Fruit fly (Drosophila melanogaster): Measurements from ENCODE around the gene CG15822.

Gene CG15822

DNA sequence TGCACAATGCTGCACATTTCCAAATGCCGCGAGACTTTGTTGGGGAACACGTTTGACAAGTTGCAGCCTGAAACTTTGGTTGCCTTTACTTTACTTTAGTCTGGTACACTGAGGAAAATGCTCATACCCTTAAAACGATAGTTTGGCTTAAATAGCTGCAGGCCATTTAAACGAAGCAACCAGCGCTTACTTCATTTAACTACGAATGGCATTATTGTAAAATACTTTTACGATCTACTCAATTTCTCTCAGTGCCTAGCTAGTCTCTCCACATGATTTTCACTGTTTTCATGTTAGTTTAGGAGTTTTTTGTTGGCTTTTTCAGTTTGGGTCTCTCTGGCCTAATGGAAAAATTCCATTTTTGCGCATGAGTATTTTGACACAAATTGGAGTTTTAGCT lies 1.6 kb downstream of the CG15822 start (continued):
- TF ChIP-seq CG5180 (GFP tag; optimal IDR thresholded peaks at IDR 0.05) (peak; percentile 81), Atf-2 (GFP tag; optimal IDR thresholded peaks at IDR 0.05) (peak; percentile 30), ac (GFP tag; optimal IDR thresholded peaks at IDR 0.05) (no peak), gro (GFP tag; optimal IDR thresholded peaks at IDR 0.05) (peak; percentile 20), sob (GFP tag; IDR thresholded peaks at IDR 0.05) (peak; percentile 73; the same call in 1 of the 2 replicates)

DNA sequence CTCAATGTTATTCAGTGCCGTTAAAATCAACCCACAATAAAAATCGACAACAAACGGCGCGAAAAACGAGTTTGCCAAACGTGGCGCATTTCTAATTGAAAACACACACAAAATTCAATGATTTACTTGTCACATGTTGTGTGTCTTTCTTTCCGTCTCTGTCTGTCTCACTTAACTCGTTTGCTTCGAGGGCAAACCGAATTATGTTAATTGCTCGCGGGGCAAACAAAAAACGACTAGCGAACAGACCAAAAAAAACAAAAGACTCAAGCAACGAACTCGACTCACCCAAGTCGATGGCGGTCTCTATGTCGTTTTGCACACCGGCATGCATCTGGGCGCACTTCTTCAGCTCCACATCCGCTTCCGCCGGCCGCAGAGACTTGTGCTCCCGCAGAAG lies 3.8 kb downstream of the CG15822 start:
- TF ChIP-seq Opbp (GFP tag; IDR thresholded peaks at IDR 0.05; ENCODE audit: partially characterized antibody) (no peak), H15 (GFP tag; IDR thresholded peaks at IDR 0.05) (no peak), CG3726 (GFP tag; IDR thresholded peaks at IDR 0.05) (no peak), CG15269 (tag; optimal IDR thresholded peaks at IDR 0.05) (peak; percentile 11), bsh (GFP tag; optimal IDR thresholded peaks at IDR 0.05) (no peak), Eip74EF (GFP tag; optimal IDR thresholded peaks at IDR 0.05) (peak in 1 of 2 experiments; percentile 48), abd-A (tag; optimal IDR thresholded peaks at IDR 0.05) (peak; percentile 37), gcm (GFP tag; optimal IDR thresholded peaks at IDR 0.05) (no peak), bowl (GFP tag; IDR thresholded peaks at IDR 0.05) (no peak), inv (GFP tag; IDR thresholded peaks at IDR 0.05; ENCODE audit: partially characterized antibody) (no peak), CG30431 (GFP tag; optimal IDR thresholded peaks at IDR 0.05) (no peak), chinmo (GFP tag; IDR thresholded peaks at IDR 0.05; ENCODE audit: partially characterized antibody) (peak; percentile 87; the same call in 3 of the 4 replicates), rib (GFP tag; IDR thresholded peaks at IDR 0.05) (no peak), vvl (GFP tag; IDR thresholded peaks at IDR 0.05) (peak; percentile 79), CG11247 (GFP tag; IDR thresholded peaks at IDR 0.05) (0 out of 2 replicates have a peak, but pooled peaks have one; percentile 57), Nf-YB (GFP tag; optimal IDR thresholded peaks at IDR 0.05) (no peak), CG15514 (GFP tag; optimal IDR thresholded peaks at IDR 0.05) (no peak), Hsf (GFP tag; optimal IDR thresholded peaks at IDR 0.05) (no peak), toy (GFP tag; IDR thresholded peaks at IDR 0.05) (no peak), E2f2 (GFP tag; IDR thresholded peaks at IDR 0.05) (0 out of 2 replicates have a peak, but pooled peaks have one; percentile 9), gt (GFP tag; IDR thresholded peaks at IDR 0.05) (no peak), CG14860 (GFP tag; IDR thresholded peaks at IDR 0.05; ENCODE audit: partially characterized antibody) (no peak), CG5245 (GFP tag; optimal IDR thresholded peaks at IDR 0.05) (no peak), ftz-f1 (GFP tag; optimal IDR thresholded peaks at IDR 0.05) (peak; percentile 32), wor (GFP tag; IDR thresholded peaks at IDR 0.05) (no peak), CG1647 (GFP tag; optimal IDR thresholded peaks at IDR 0.05) (no peak), CG3995 (GFP tag; optimal IDR thresholded peaks at IDR 0.05) (no peak), CG5180 (GFP tag; optimal IDR thresholded peaks at IDR 0.05) (peak; percentile 85), ac (GFP tag; optimal IDR thresholded peaks at IDR 0.05) (no peak), sd (tag; optimal IDR thresholded peaks at IDR 0.05) (peak; percentile 35)

DNA sequence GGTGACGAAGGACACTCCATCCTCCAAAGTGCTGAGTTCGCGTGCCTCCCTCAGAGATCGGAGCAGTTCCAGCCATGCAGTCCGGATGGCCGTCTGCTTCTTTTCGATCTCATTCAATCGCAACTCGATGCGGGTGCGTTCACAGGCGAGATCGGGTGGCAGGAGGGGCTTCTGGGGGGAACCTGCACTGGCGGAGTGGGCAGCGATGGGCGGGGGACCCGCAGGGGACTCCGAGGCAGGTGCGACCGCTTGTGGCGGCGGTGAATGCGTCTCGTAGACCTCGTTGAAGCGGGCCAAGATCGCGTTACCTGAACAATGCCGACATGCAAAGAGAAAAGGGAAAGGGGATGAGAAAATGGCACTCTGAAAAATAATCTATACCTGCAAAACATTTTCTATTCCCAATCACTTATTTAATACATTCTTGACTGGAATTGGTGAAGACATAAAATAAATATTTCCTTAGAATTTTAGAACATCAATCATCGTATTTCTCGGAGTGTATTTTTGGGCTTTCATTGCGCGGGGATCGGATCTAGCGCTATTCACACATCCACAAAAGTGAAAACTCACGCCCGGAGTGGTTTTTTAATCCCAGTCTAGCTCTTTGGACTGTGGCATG lies 4.9 kb downstream of the CG15822 start:
- TF ChIP-seq Stat92E (GFP tag; optimal IDR thresholded peaks at IDR 0.05) (peak in 1 of 3 experiments; percentile 70), so (GFP tag; IDR thresholded peaks at IDR 0.05) (no peak), CG2116 (GFP tag; optimal IDR thresholded peaks at IDR 0.05) (no peak), sim (GFP tag; IDR thresholded peaks at IDR 0.05) (peak; percentile 59; the same call in 1 of the 2 replicates), cato (GFP tag; optimal IDR thresholded peaks at IDR 0.05; ENCODE audit: borderline replicate concordance) (no peak), Med (GFP tag) (peak; percentile 79), CG32772 (GFP tag; IDR thresholded peaks at IDR 0.05) (peak; percentile 32; the same call in 1 of the 2 replicates), CG17912 (GFP tag; optimal IDR thresholded peaks at IDR 0.05) (no peak), CG17568 (GFP tag; optimal IDR thresholded peaks at IDR 0.05) (no peak), row (GFP tag; IDR thresholded peaks at IDR 0.05) (peak; percentile 61; the same call in 2 of the 3 replicates), Rx (GFP tag; IDR thresholded peaks at IDR 0.05) (0 out of 2 replicates have a peak, but pooled peaks have one; percentile 13), ATbp (GFP tag; optimal IDR thresholded peaks at IDR 0.05) (peak; percentile 67), az2 (GFP tag; optimal IDR thresholded peaks at IDR 0.05) (peak; percentile 35), CG4360 (GFP tag; IDR thresholded peaks at IDR 0.05) (no peak; the same call in 1 of the 2 replicates), CG12659 (GFP tag; optimal IDR thresholded peaks at IDR 0.05) (peak; percentile 25)

All from whole organism, embryonic.